Fruit fly (Drosophila melanogaster): ENCODE measurements around the gene Dmtn.
A peak's percentile ranks its signal among the peaks of the same experiment; 100 is the strongest.

Dmtn gene

DNA sequence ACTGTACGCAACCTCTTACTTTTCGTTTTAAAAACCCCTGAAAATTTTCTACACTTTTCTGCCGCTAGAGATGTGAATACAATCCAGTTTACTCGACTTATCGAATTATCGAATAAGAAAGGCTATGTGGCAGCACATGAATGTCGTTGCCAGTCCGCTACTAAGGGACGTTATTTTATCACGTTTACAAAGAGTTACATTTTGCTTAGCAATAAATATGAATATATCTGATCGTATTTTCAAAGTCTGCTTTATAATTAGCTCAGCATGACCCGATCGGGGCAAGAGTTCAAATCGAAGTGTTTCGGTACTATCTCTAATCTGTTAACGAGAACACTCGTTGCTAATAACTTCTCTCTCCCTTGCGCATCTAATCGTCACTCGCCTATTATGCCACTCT is 37.6 kb downstream of the Dmtn start, which contains the start of gene CG42724:
TSS of gene CG42724 (minus strand) at position 189 of the 400 bp plus-strand sequence.
- TF ChIP-seq Ets98B (GFP tag; IDR thresholded peaks at IDR 0.05) = peak; percentile 28; the same call in 1 of the 2 replicates
- no peak for TF ChIP-seq CG15710 (tag; optimal IDR thresholded peaks at IDR 0.05)
- TF ChIP-seq CG14655 (GFP tag; optimal IDR thresholded peaks at IDR 0.05) = no peak
- TF ChIP-seq Pif1A (GFP tag; optimal IDR thresholded peaks at IDR 0.05) = no peak
- peak; percentile 73 for TF ChIP-seq fd96Ca (GFP tag; IDR thresholded peaks at IDR 0.05)
- no peak for TF ChIP-seq CG8301 (tag; optimal IDR thresholded peaks at IDR 0.05)
- TF ChIP-seq rn (GFP tag; IDR thresholded peaks at IDR 0.05) = no peak
- no peak for TF ChIP-seq EcR (GFP tag; optimal IDR thresholded peaks at IDR 0.05)
- TF ChIP-seq CG17806 (tag; optimal IDR thresholded peaks at IDR 0.05) = no peak

DNA sequence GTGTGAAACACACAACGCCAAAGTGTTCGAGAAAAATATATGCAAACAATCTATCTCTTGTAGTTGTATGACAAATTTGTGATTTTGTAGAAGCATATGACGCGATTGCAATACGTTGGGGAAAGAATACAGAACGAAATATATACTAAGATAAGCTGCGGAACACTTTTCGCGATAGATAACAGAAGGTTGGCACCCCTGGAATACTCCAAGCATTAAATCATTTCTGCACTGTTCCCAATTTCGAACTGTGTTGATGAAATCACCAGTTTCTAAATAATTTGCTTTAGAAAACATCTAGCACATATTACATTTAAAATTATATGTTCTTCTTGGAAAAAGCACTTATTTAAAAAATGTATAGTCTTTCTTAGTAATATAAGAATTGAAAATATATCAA is 51.3 kb downstream of the Dmtn start:
- TF ChIP-seq Snoo (tag; optimal IDR thresholded peaks at IDR 0.05) (no peak), CG9948 (tag; optimal IDR thresholded peaks at IDR 0.05) (no peak), CG8301 (tag; optimal IDR thresholded peaks at IDR 0.05) (no peak), Pif1B (GFP tag; optimal IDR thresholded peaks at IDR 0.05) (no peak), CG15710 (tag; optimal IDR thresholded peaks at IDR 0.05) (no peak), CG13204 (GFP tag; optimal IDR thresholded peaks at IDR 0.05) (no peak), Pif1A (GFP tag; optimal IDR thresholded peaks at IDR 0.05) (no peak), D1 (tag; optimal IDR thresholded peaks at IDR 0.05) (no peak), CG17806 (tag; optimal IDR thresholded peaks at IDR 0.05) (no peak), CG10348 (GFP tag; IDR thresholded peaks at IDR 0.05) (no peak), CG8159 (tag; optimal IDR thresholded peaks at IDR 0.05) (no peak), EcR (GFP tag; optimal IDR thresholded peaks at IDR 0.05) (no peak), Ets98B (GFP tag; IDR thresholded peaks at IDR 0.05) (no peak), CG34367 (tag; optimal IDR thresholded peaks at IDR 0.05) (no peak), gl (tag; optimal IDR thresholded peaks at IDR 0.05) (no peak), CG32121 (GFP tag; IDR thresholded peaks at IDR 0.05) (no peak), CG12605 (GFP tag; IDR thresholded peaks at IDR 0.05) (no peak), rn (GFP tag; IDR thresholded peaks at IDR 0.05) (no peak)

DNA sequence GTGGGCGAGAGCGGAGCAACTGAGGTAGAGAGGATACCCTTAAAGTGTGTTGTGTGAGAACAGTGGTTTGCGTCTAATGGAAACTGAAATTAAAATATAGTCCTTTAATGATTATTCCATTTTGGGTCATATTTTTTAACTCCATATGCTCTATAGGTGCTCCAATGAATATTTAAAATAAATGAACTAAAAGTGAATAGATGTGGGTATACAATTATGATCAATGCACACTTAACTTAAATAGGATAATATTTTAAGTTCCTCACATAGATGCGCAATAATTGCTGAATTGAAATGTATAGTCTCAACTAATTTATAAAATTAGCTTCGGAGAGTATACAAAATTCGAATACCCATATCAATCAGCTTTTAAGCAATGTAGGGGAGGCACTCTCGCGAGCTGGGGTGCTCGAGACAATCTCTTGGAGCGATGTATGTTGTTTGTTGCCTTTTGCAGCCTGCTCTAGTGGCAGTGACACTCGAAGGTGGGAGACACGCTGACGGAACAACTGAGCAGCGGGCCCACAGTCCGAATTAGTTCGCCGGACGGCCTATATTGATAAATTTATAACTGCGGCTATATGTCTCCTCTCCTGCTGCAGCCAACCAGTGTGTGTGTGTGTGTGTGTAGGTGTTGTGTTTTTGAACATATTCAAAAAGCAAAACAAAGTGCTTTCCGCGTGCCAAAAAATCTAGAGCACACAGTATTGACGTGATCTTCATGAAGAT is 51.9 kb downstream of the Dmtn start:
- TF ChIP-seq EcR (GFP tag; optimal IDR thresholded peaks at IDR 0.05) (no peak), Pif1A (GFP tag; optimal IDR thresholded peaks at IDR 0.05) (peak; percentile 82), CG34367 (tag; optimal IDR thresholded peaks at IDR 0.05) (peak; percentile 70), CG14655 (GFP tag; optimal IDR thresholded peaks at IDR 0.05) (no peak), CG8159 (tag; optimal IDR thresholded peaks at IDR 0.05) (peak; percentile 84), Snoo (tag; optimal IDR thresholded peaks at IDR 0.05) (peak; percentile 65), D1 (tag; optimal IDR thresholded peaks at IDR 0.05) (peak; percentile 39), fd96Ca (GFP tag; IDR thresholded peaks at IDR 0.05) (no peak), CG10348 (GFP tag; IDR thresholded peaks at IDR 0.05) (no peak), CG9948 (tag; optimal IDR thresholded peaks at IDR 0.05) (peak; percentile 79), CG17806 (tag; optimal IDR thresholded peaks at IDR 0.05) (peak; percentile 79), CG8301 (tag; optimal IDR thresholded peaks at IDR 0.05) (peak; percentile 82), CG13204 (GFP tag; optimal IDR thresholded peaks at IDR 0.05) (no peak), CG15710 (tag; optimal IDR thresholded peaks at IDR 0.05) (peak; percentile 71), CG12605 (GFP tag; IDR thresholded peaks at IDR 0.05) (no peak), CG32121 (GFP tag; IDR thresholded peaks at IDR 0.05) (peak; percentile 54), CG4496 (GFP tag; IDR thresholded peaks at IDR 0.05) (peak; percentile 72; the same call in 2 of the 3 replicates), Pif1B (GFP tag; optimal IDR thresholded peaks at IDR 0.05) (peak; percentile 73), gl (tag; optimal IDR thresholded peaks at IDR 0.05) (peak; percentile 39), rn (GFP tag; IDR thresholded peaks at IDR 0.05) (no peak), Ets98B (GFP tag; IDR thresholded peaks at IDR 0.05) (no peak; the same call in 1 of the 2 replicates)

DNA sequence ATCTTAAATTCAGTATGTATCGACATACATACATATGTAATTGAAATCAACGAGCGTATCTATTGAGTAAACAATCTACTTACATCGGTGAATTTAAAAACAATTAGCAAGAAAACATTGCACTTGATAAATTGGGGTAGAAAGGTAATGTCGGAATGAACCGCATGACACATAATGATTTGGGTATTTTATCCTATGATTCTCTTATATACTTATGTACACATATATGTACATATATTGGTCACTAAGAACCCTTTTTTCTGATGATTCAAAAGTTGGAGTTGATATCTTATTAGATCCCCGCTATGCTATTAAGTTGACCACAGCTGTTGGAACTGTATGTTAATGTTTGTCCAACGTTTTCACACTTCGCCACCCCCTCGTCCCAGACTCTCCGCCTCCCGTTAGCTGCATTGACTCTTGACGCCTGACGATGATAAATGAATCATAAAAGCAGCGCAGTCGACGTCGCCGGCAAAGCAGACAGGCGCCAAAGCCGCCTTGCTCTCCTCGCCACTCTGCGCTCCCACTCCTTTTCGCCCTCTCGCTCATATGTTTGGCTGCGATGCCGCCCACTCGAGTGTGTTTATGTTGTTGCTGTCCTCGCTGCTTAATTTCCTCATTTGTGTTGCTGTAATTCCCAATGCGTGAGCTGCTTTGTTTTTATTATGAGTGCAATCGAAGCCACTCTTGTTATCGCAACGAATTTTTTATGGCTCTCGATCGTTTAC is 52.6 kb downstream of the Dmtn start:
- TF ChIP-seq CG8301 (tag; optimal IDR thresholded peaks at IDR 0.05) (peak; percentile 69), CG34367 (tag; optimal IDR thresholded peaks at IDR 0.05) (peak; percentile 36), CG9948 (tag; optimal IDR thresholded peaks at IDR 0.05) (peak; percentile 54), Snoo (tag; optimal IDR thresholded peaks at IDR 0.05) (no peak), D1 (tag; optimal IDR thresholded peaks at IDR 0.05) (no peak), CG4496 (GFP tag; IDR thresholded peaks at IDR 0.05) (peak; percentile 60; the same call in 2 of the 3 replicates), rn (GFP tag; IDR thresholded peaks at IDR 0.05) (no peak), CG15710 (tag; optimal IDR thresholded peaks at IDR 0.05) (peak; percentile 43), fd96Ca (GFP tag; IDR thresholded peaks at IDR 0.05) (no peak), gl (tag; optimal IDR thresholded peaks at IDR 0.05) (no peak), CG8159 (tag; optimal IDR thresholded peaks at IDR 0.05) (peak; percentile 50), CG10348 (GFP tag; IDR thresholded peaks at IDR 0.05) (0 out of 2 replicates have a peak, but pooled peaks have one; percentile 19), Ets98B (GFP tag; IDR thresholded peaks at IDR 0.05) (no peak; the same call in 1 of the 2 replicates), EcR (GFP tag; optimal IDR thresholded peaks at IDR 0.05) (peak; percentile 24), CG13204 (GFP tag; optimal IDR thresholded peaks at IDR 0.05) (peak; percentile 28), Pif1B (GFP tag; optimal IDR thresholded peaks at IDR 0.05) (no peak), Pif1A (GFP tag; optimal IDR thresholded peaks at IDR 0.05) (no peak), CG12605 (GFP tag; IDR thresholded peaks at IDR 0.05) (no peak), CG17806 (tag; optimal IDR thresholded peaks at IDR 0.05) (peak; percentile 31), CG14655 (GFP tag; optimal IDR thresholded peaks at IDR 0.05) (peak; percentile 77), CG32121 (GFP tag; IDR thresholded peaks at IDR 0.05) (peak; percentile 37; the same call in 1 of the 2 replicates)

DNA sequence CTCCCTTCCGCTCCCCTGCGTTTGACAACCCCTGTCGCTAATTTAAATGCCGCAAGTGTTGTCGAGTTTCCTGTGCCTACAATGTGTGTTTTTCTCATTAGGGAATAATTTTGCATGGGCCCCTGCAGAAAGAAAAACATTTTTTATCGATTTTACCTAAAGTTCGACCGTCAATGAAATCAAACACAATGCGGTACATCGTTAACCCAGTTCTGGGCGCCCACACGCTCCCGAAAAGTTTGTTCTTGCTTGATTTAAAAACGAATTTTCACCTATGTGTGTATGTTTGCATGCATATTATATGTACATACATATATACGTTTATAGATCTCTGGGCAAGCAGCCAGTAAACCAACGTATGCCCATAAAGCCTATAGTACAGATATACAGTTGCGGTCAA is 53.3 kb downstream of the Dmtn start:
- TF ChIP-seq Pif1B (GFP tag; optimal IDR thresholded peaks at IDR 0.05) (no peak), CG12605 (GFP tag; IDR thresholded peaks at IDR 0.05) (no peak), CG8301 (tag; optimal IDR thresholded peaks at IDR 0.05) (no peak), CG8159 (tag; optimal IDR thresholded peaks at IDR 0.05) (no peak), CG17806 (tag; optimal IDR thresholded peaks at IDR 0.05) (no peak), CG9948 (tag; optimal IDR thresholded peaks at IDR 0.05) (no peak), Snoo (tag; optimal IDR thresholded peaks at IDR 0.05) (no peak), CG14655 (GFP tag; optimal IDR thresholded peaks at IDR 0.05) (no peak), CG32121 (GFP tag; IDR thresholded peaks at IDR 0.05) (no peak), EcR (GFP tag; optimal IDR thresholded peaks at IDR 0.05) (no peak), fd96Ca (GFP tag; IDR thresholded peaks at IDR 0.05) (no peak), CG15710 (tag; optimal IDR thresholded peaks at IDR 0.05) (no peak), CG34367 (tag; optimal IDR thresholded peaks at IDR 0.05) (no peak), CG13204 (GFP tag; optimal IDR thresholded peaks at IDR 0.05) (no peak)

Data from whole organism, pupa.